Fruit fly (Drosophila melanogaster) whole organism, embryonic: ENCODE results near the gene CG13996.

Experiments used
- Ada2b ChIP-seq: fragments of 200-800 bp; sonication (Bioruptor generic); IDR thresholded peaks from 2 replicates; pipeline ENCODE4 v1.3.6; 2022; ENCODE audit warnings: missing biosample characterization, missing genetic modification characterization
- Atf-2 ChIP-seq: fragments of 200-800 bp; sonication (Bioruptor generic); optimal IDR thresholded peaks from 2 replicates; lab custom pipeline; 2016; ENCODE audit warnings: missing biosample characterization, missing genetic modification characterization
- Bteb2 ChIP-seq: fragments of 200-800 bp; sonication (Bioruptor generic); optimal IDR thresholded peaks from 2 replicates; lab custom pipeline; 2016; ENCODE audit warnings: missing biosample characterization, missing genetic modification characterization
- C15 ChIP-seq: fragments of 200-800 bp; sonication (Bioruptor generic); IDR thresholded peaks from 3 replicates; pipeline ENCODE4 v1.3.6; 2022; ENCODE audit warnings: missing biosample characterization, missing genetic modification characterization
- CG10321 ChIP-seq: fragments of 200-800 bp; sonication (Bioruptor generic); IDR thresholded peaks from 2 replicates; pipeline ENCODE4 v1.3.6; 2022; ENCODE audit warnings: missing biosample characterization, missing genetic modification characterization
- CG10654 ChIP-seq: fragments of 200-800 bp; sonication (Bioruptor generic); optimal IDR thresholded peaks from 2 replicates; lab custom pipeline; 2016; ENCODE audit warnings: missing biosample characterization, missing genetic modification characterization
- CG10959 ChIP-seq: fragments of 200-800 bp; sonication (Bioruptor generic); IDR thresholded peaks from 2 replicates; pipeline ENCODE4 v1.3.6; 2022; ENCODE audit warnings: missing biosample characterization, missing genetic modification characterization
- CG11456 ChIP-seq: fragments of 200-800 bp; sonication (Bioruptor generic); IDR thresholded peaks from 3 replicates; pipeline ENCODE4 v1.3.6; 2022; ENCODE audit warnings: missing biosample characterization, missing genetic modification characterization
- CG12236 ChIP-seq: fragments of 200-800 bp; sonication (Bioruptor generic); optimal IDR thresholded peaks from 2 replicates; lab custom pipeline; 2016; ENCODE audit warnings: missing biosample characterization, missing genetic modification characterization
- CG15073 ChIP-seq: fragments of 200-800 bp; sonication (Bioruptor generic); optimal IDR thresholded peaks from 2 replicates; lab custom pipeline; 2016; ENCODE audit warnings: missing biosample characterization, missing genetic modification characterization
- CG17612 ChIP-seq: fragments of 200-800 bp; sonication (Bioruptor generic); IDR thresholded peaks from 2 replicates; pipeline ENCODE4 v1.3.6; 2022; ENCODE audit warnings: missing biosample characterization, missing genetic modification characterization
- CG18262 ChIP-seq: fragments of 200-800 bp; optimal IDR thresholded peaks from 3 replicates; lab custom pipeline; 2019; ENCODE audit warnings: missing biosample characterization, mild to moderate bottlenecking, missing genetic modification characterization, moderate library complexity
- CG2199 ChIP-seq: fragments of 200-800 bp; sonication (Bioruptor generic); IDR thresholded peaks from 3 replicates; pipeline ENCODE4 v1.3.6; 2022; ENCODE audit warnings: missing biosample characterization, missing genetic modification characterization
- CG2875 ChIP-seq: fragments of 200-800 bp; sonication (Bioruptor generic); optimal IDR thresholded peaks from 2 replicates; lab custom pipeline; 2017; ENCODE audit warnings: missing biosample characterization, mild to moderate bottlenecking, missing genetic modification characterization, missing genetic modification reagents
- CG3163 ChIP-seq: fragments of 200-800 bp; sonication (Bioruptor generic); optimal IDR thresholded peaks from 3 replicates; lab custom pipeline; 2016; ENCODE audit warnings: missing biosample characterization, missing genetic modification characterization
- CG3281 ChIP-seq: fragments of 200-800 bp; sonication (Bioruptor generic); optimal IDR thresholded peaks from 3 replicates; lab custom pipeline; 2017; ENCODE audit warnings: missing biosample characterization, mild to moderate bottlenecking, missing genetic modification characterization
- CG34224 ChIP-seq: fragments of 200-800 bp; sonication (Bioruptor generic); IDR thresholded peaks from 3 replicates; pipeline ENCODE4 v1.3.6; 2022; ENCODE audit warnings: missing biosample characterization, missing genetic modification characterization; ENCODE audit not compliant: partially characterized antibody
- CG4282 ChIP-seq: fragments of 200-800 bp; sonication (Bioruptor generic); optimal IDR thresholded peaks from 2 replicates; lab custom pipeline; 2016; ENCODE audit warnings: missing biosample characterization, missing genetic modification characterization
- CG4360 ChIP-seq: fragments of 200-800 bp; sonication (Bioruptor generic); IDR thresholded peaks from 2 replicates; pipeline ENCODE4 v1.3.6; 2022; ENCODE audit warnings: missing biosample characterization, missing genetic modification characterization
- CG43689 ChIP-seq: fragments of 200-800 bp; sonication (Bioruptor generic); IDR thresholded peaks from 2 replicates; pipeline ENCODE4 v1.3.6; 2022; ENCODE audit warnings: missing biosample characterization, missing genetic modification characterization
- CG5245 ChIP-seq: fragments of 200-800 bp; sonication (Bioruptor generic); optimal IDR thresholded peaks from 3 replicates; lab custom pipeline; 2016; ENCODE audit warnings: missing biosample characterization, missing genetic modification characterization
- CG6813 ChIP-seq: fragments of 200-800 bp; sonication (Bioruptor generic); optimal IDR thresholded peaks from 2 replicates; lab custom pipeline; 2017; ENCODE audit warnings: missing biosample characterization, missing genetic modification characterization, mild to moderate bottlenecking, moderate library complexity, missing genetic modification reagents
- CG7271 ChIP-seq: fragments of 200-800 bp; sonication (Bioruptor generic); optimal IDR thresholded peaks from 2 replicates; lab custom pipeline; 2018; ENCODE audit warnings: missing biosample characterization, mild to moderate bottlenecking, missing genetic modification characterization, moderate library complexity
- CG7745 ChIP-seq: fragments of 200-800 bp; sonication (Bioruptor generic); optimal IDR thresholded peaks from 2 replicates; lab custom pipeline; 2018; ENCODE audit warnings: missing biosample characterization, mild to moderate bottlenecking, missing genetic modification characterization, moderate library complexity
- D19A ChIP-seq: fragments of 200-800 bp; optimal IDR thresholded peaks from 3 replicates; lab custom pipeline; 2019; ENCODE audit warnings: missing biosample characterization, mild to moderate bottlenecking, missing genetic modification characterization, moderate library complexity
- Dad ChIP-seq: fragments of 200-800 bp; sonication (Bioruptor generic); optimal IDR thresholded peaks from 3 replicates; lab custom pipeline; 2016; ENCODE audit warnings: missing biosample characterization, missing genetic modification characterization
- Doc2 ChIP-seq: fragments of 200-800 bp; sonication (Bioruptor generic); IDR thresholded peaks from 2 replicates; pipeline ENCODE4 v1.3.6; 2022; ENCODE audit warnings: missing biosample characterization, missing genetic modification characterization
- ERR ChIP-seq: fragments of 200-800 bp; sonication (Bioruptor generic); optimal IDR thresholded peaks from 2 replicates; lab custom pipeline; 2016; ENCODE audit warnings: missing biosample characterization, missing genetic modification characterization
- Ets97D ChIP-seq: fragments of 200-800 bp; sonication (Bioruptor generic); optimal IDR thresholded peaks from 3 replicates; lab custom pipeline; 2016; ENCODE audit warnings: missing biosample characterization, missing genetic modification characterization
- GATAe ChIP-seq: fragments of 200-800 bp; sonication (Bioruptor generic); conservative IDR thresholded peaks from 2 replicates; pipeline ENCODE4 v1.3.6; 2022; ENCODE audit warnings: missing biosample characterization, missing genetic modification characterization
- Hr3 ChIP-seq: fragments of 200-800 bp; sonication (Bioruptor generic); optimal IDR thresholded peaks from 3 replicates; lab custom pipeline; 2016; ENCODE audit warnings: missing biosample characterization, missing genetic modification characterization
- Hr39 ChIP-seq: fragments of >200 bp; optimal IDR thresholded peaks from 2 replicates; lab custom pipeline; 2017
- Lim3 ChIP-seq: fragments of 200-800 bp; sonication (Bioruptor generic); IDR thresholded peaks from 2 replicates; pipeline ENCODE4 v1.3.6; 2022; ENCODE audit warnings: missing biosample characterization, missing genetic modification characterization
- NK7.1 ChIP-seq: fragments of 200-800 bp; sonication (Bioruptor generic); optimal IDR thresholded peaks from 3 replicates; lab custom pipeline; 2016; ENCODE audit warnings: missing biosample characterization, missing genetic modification characterization
- YL-1 ChIP-seq: fragments of 200-800 bp; sonication (Bioruptor generic); optimal IDR thresholded peaks from 3 replicates; lab custom pipeline; 2017; ENCODE audit warnings: missing biosample characterization, mild to moderate bottlenecking, missing genetic modification characterization
- aop ChIP-seq: fragments of 200-800 bp; sonication (Bioruptor generic); IDR thresholded peaks from 2 replicates; pipeline ENCODE4 v1.3.6; 2022; ENCODE audit warnings: missing biosample characterization, missing genetic modification characterization
- bowl ChIP-seq: fragments of 200-800 bp; sonication (Bioruptor generic); IDR thresholded peaks from 2 replicates; pipeline ENCODE4 v1.3.6; 2022; ENCODE audit warnings: missing biosample characterization, missing genetic modification characterization
- br ChIP-seq: fragments of >200 bp; optimal IDR thresholded peaks from 2 replicates; lab custom pipeline; 2017
- chn ChIP-seq: fragments of 200-800 bp; sonication (Bioruptor generic); optimal IDR thresholded peaks from 2 replicates; lab custom pipeline; 2016; ENCODE audit warnings: missing biosample characterization, missing genetic modification characterization
- gcm ChIP-seq: fragments of 200-800 bp; sonication (Bioruptor generic); optimal IDR thresholded peaks from 2 replicates; lab custom pipeline; 2019; ENCODE audit warnings: missing biosample characterization, mild to moderate bottlenecking, missing genetic modification characterization, moderate library complexity
- hkb ChIP-seq, 2 experiments: fragments of 200-800 bp in 1 of 2; fragments of >200 bp in 1 of 2; sonication (Bioruptor generic) in 1 of 2; IDR thresholded peaks in 1 of 2; optimal IDR thresholded peaks in 1 of 2; 2 replicates each; pipeline versions ENCODE4 v1.3.6 to Lab custom; 2017 to 2022; ENCODE audit warnings: missing biosample characterization in 1 of 2, missing genetic modification characterization in 1 of 2
- jigr1 ChIP-seq: fragments of 200-800 bp; sonication (Bioruptor generic); IDR thresholded peaks from 3 replicates; pipeline ENCODE4 v1.3.6; 2022; ENCODE audit warnings: missing biosample characterization, missing genetic modification characterization
- kay ChIP-seq: fragments of 200-800 bp; sonication (Bioruptor generic); optimal IDR thresholded peaks from 2 replicates; lab custom pipeline; 2016; ENCODE audit warnings: missing biosample characterization, missing genetic modification characterization
- lbe ChIP-seq: fragments of 200-800 bp; sonication (Bioruptor generic); optimal IDR thresholded peaks from 2 replicates; lab custom pipeline; 2016; ENCODE audit warnings: missing biosample characterization, mild to moderate bottlenecking, missing genetic modification characterization
- nmo ChIP-seq: fragments of 200-800 bp; sonication (Bioruptor generic); optimal IDR thresholded peaks from 2 replicates; lab custom pipeline; 2018; ENCODE audit warnings: missing biosample characterization, mild to moderate bottlenecking, missing genetic modification characterization, moderate library complexity
- prd ChIP-seq, 3 experiments: fragments of >200 bp in 2 of 3; fragments of 200-800 bp in 1 of 3; sonication (Bioruptor generic) in 1 of 3; optimal IDR thresholded peaks in 2 of 3; IDR thresholded peaks in 1 of 3; 2 replicates in 2 of 3; 3 replicates in 1 of 3; pipeline versions ENCODE4 v1.3.6 to Lab custom; 2017 to 2022; ENCODE audit warnings: missing biosample characterization in 1 of 3, missing genetic modification characterization in 1 of 3
- pum ChIP-seq: fragments of 200-800 bp; sonication (Bioruptor generic); optimal IDR thresholded peaks from 2 replicates; lab custom pipeline; 2016; ENCODE audit warnings: missing biosample characterization, missing genetic modification characterization
- rib ChIP-seq: fragments of 200-800 bp; sonication (Bioruptor generic); IDR thresholded peaks from 2 replicates; pipeline ENCODE4 v1.3.6; 2022; ENCODE audit warnings: missing biosample characterization, missing genetic modification characterization
- salm ChIP-seq: fragments of 200-800 bp; sonication (Bioruptor generic); optimal IDR thresholded peaks from 2 replicates; lab custom pipeline; 2018; ENCODE audit warnings: missing biosample characterization, mild to moderate bottlenecking, missing genetic modification characterization
- sc ChIP-seq, 3 experiments: fragments of >200 bp in 2 of 3; fragments of 200-800 bp in 1 of 3; sonication (Bioruptor generic) in 1 of 3; optimal IDR thresholded peaks; 2 replicates in 2 of 3; 3 replicates in 1 of 3; lab custom pipeline; 2017; ENCODE audit warnings: mild to moderate bottlenecking in 1 of 3, missing biosample characterization in 1 of 3, missing genetic modification characterization in 1 of 3, missing genetic modification reagents in 1 of 3
- sim ChIP-seq: fragments of 200-800 bp; sonication (Bioruptor generic); IDR thresholded peaks from 2 replicates; pipeline ENCODE4 v1.3.6; 2022; ENCODE audit warnings: missing biosample characterization, missing genetic modification characterization
- sna ChIP-seq: fragments of 200-800 bp; sonication (Bioruptor generic); IDR thresholded peaks from 2 replicates; pipeline ENCODE4 v1.3.6; 2022; ENCODE audit warnings: missing biosample characterization, missing genetic modification characterization; ENCODE audit not compliant: partially characterized antibody

Gene CG13996

DNA sequence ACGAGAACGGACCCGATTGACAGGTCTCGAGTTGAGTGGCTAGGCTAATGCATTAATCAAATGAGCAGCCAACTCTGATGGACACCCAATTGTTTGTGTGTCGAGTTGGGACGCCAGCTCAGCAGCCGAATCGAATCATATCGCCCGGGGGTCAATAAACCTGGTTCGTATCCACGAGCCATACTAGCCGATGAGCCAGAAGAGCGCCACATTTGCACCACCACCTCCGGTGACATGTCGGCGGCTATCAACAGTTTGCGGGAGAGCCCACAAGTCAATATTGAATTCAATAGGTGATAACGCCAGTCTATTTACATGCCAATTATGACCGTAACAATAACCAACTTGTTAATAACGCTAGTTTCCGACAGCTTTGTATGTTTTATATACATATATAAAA, 46.5 kb upstream of the CG13996 start (continued):
- no peak for TF ChIP-seq sc (optimal IDR thresholded peaks at IDR 0.05; lab: Kevin White, UChicago)
- TF ChIP-seq sc (GFP tag; optimal IDR thresholded peaks at IDR 0.05; lab: Kevin White, UChicago), result peak; percentile 55
- no peak for TF ChIP-seq CG10959 (GFP tag; lab: Robert Waterston, UW)
- TF ChIP-seq lbe (GFP tag; lab: Kevin White, UChicago), result no peak
- no peak for TF ChIP-seq sim (GFP tag; lab: Robert Waterston, UW)
- TF ChIP-seq bowl (GFP tag; lab: Robert Waterston, UW), result no peak
- peak; percentile 73 for TF ChIP-seq CG6813 (GFP tag; lab: Kevin White, UChicago)
- TF ChIP-seq salm (tag; lab: Kevin White, UChicago), result peak; percentile 45
- no peak for TF ChIP-seq CG17612
- no peak for TF ChIP-seq sna (GFP tag; lab: Robert Waterston, UW)
- peak; percentile 36 for TF ChIP-seq YL-1 (GFP tag; lab: Kevin White, UChicago)
- no peak for TF ChIP-seq CG7271 (tag; lab: Kevin White, UChicago)
- TF ChIP-seq CG2199, result 0 out of 3 replicates have a peak, but pooled peaks have one; percentile 52
- TF ChIP-seq Bteb2, result no peak
- no peak for TF ChIP-seq CG11456 (GFP tag; lab: Robert Waterston, UW)
- TF ChIP-seq chn, result no peak
- peak; percentile 74 for TF ChIP-seq CG3281
- 0 out of 2 replicates have a peak, but pooled peaks have one; percentile 20 for TF ChIP-seq CG4360 (GFP tag; lab: Robert Waterston, UW)
- TF ChIP-seq CG10321 (GFP tag; lab: Robert Waterston, UW), result no peak
- no peak for TF ChIP-seq Lim3 (GFP tag; lab: Robert Waterston, UW)
- TF ChIP-seq Dad, result no peak
- no peak for TF ChIP-seq CG15073 (GFP tag; lab: Kevin White, UChicago)
- TF ChIP-seq Hr3 (GFP tag; lab: Kevin White, UChicago), result no peak
- TF ChIP-seq pum (GFP tag; lab: Kevin White, UChicago), result no peak
- TF ChIP-seq jigr1 (GFP tag; lab: Robert Waterston, UW), result no peak
- no peak for TF ChIP-seq hkb (optimal IDR thresholded peaks at IDR 0.05; lab: Kevin White, UChicago)
- peak; percentile 75 for TF ChIP-seq hkb (GFP tag; IDR thresholded peaks at IDR 0.05; lab: Robert Waterston, UW)
- TF ChIP-seq rib (GFP tag; lab: Robert Waterston, UW), result no peak
- TF ChIP-seq Doc2 (GFP tag; lab: Robert Waterston, UW), result no peak
- TF ChIP-seq CG3163 (GFP tag; lab: Kevin White, UChicago), result peak; percentile 4
- no peak for TF ChIP-seq kay (GFP tag; lab: Kevin White, UChicago)
- no peak for TF ChIP-seq Ets97D (GFP tag; lab: Kevin White, UChicago)
- TF ChIP-seq br, result no peak
- TF ChIP-seq ERR, result no peak
- TF ChIP-seq Atf-2 (GFP tag; lab: Kevin White, UChicago), result no peak
- no peak for TF ChIP-seq C15
- no peak for TF ChIP-seq prd (optimal IDR thresholded peaks at IDR 0.05; lab: Kevin White, UChicago)
- no peak for TF ChIP-seq prd (GFP tag; IDR thresholded peaks at IDR 0.05; lab: Robert Waterston, UW)
- TF ChIP-seq CG34224 (GFP tag; lab: Robert Waterston, UW), result no peak
- no peak for TF ChIP-seq CG5245 (GFP tag; lab: Kevin White, UChicago)
- no peak for TF ChIP-seq GATAe (GFP tag; lab: Robert Waterston, UW)
- TF ChIP-seq Ada2b, result 0 out of 2 replicates have a peak, but pooled peaks have one; percentile 25
- TF ChIP-seq CG10654, result peak; percentile 47
- TF ChIP-seq CG7745 (tag; lab: Kevin White, UChicago), result no peak
- peak; percentile 9 for TF ChIP-seq NK7.1 (GFP tag; lab: Kevin White, UChicago)
- no peak for TF ChIP-seq Hr39
- no peak for TF ChIP-seq nmo (GFP tag; lab: Kevin White, UChicago)
- TF ChIP-seq CG4282 (GFP tag; lab: Kevin White, UChicago), result no peak
- no peak for TF ChIP-seq aop
- TF ChIP-seq gcm (GFP tag; lab: Kevin White, UChicago), result peak; percentile 57
- no peak for TF ChIP-seq D19A
- TF ChIP-seq CG12236 (GFP tag; lab: Kevin White, UChicago), result no peak
- peak; percentile 38 for TF ChIP-seq CG18262 (tag; lab: Kevin White, UChicago)
- TF ChIP-seq CG43689 (GFP tag; lab: Robert Waterston, UW), result 0 out of 2 replicates have a peak, but pooled peaks have one; percentile 15
- peak; percentile 61 for TF ChIP-seq CG2875 (GFP tag; lab: Kevin White, UChicago)
